Worm (Caenorhabditis elegans) whole organism, mixed stage, embryonic: ENCODE data around the gene Y38H6C.25.
"Not testable (repeated sequence)": the region's sequence is repeated elsewhere in the genome, so short reads cannot be mapped to it uniquely, and the experiment has no call there.

Experiments
- M03D4.4 ChIP-seq: sonication (generic microtip); optimal IDR thresholded peaks from 2 replicates; lab custom pipeline; 2017; ENCODE audit warnings: mild to moderate bottlenecking, missing genetic modification characterization, missing compliant biosample characterization
- bed-3 ChIP-seq: fragments of 200-800 bp; sonication (Bioruptor generic); optimal IDR thresholded peaks from 3 replicates; lab custom pipeline; 2018; ENCODE audit warnings: mild to moderate bottlenecking, missing genetic modification characterization, moderate library complexity, missing compliant biosample characterization
- blmp-1 ChIP-seq: fragments of 150-350 bp; optimal IDR thresholded peaks from 2 replicates; lab custom pipeline; 2014; ENCODE audit warnings: missing biosample characterization, missing genetic modification characterization
- ceh-39 ChIP-seq: fragments of 150-350 bp; optimal IDR thresholded peaks from 2 replicates; lab custom pipeline; 2014; ENCODE audit warnings: missing biosample characterization, missing genetic modification characterization
- ceh-43 ChIP-seq: fragments of 200-800 bp; sonication (Bioruptor generic); optimal IDR thresholded peaks from 2 replicates; lab custom pipeline; 2018; ENCODE audit warnings: mild to moderate bottlenecking, missing genetic modification characterization, moderate library complexity, missing compliant biosample characterization
- ceh-83 ChIP-seq: fragments of 200-800 bp; sonication (Bioruptor generic); optimal IDR thresholded peaks from 2 replicates; lab custom pipeline; 2018; ENCODE audit warnings: mild to moderate bottlenecking, missing genetic modification characterization, missing compliant biosample characterization
- ces-1 ChIP-seq: fragments of 150-350 bp; optimal IDR thresholded peaks from 2 replicates; lab custom pipeline; 2014; ENCODE audit warnings: missing biosample characterization, missing genetic modification reagents, missing genetic modification characterization
- drap-1 ChIP-seq: fragments of 200-800 bp; sonication (Bioruptor generic); optimal IDR thresholded peaks from 3 replicates; lab custom pipeline; 2018; ENCODE audit warnings: mild to moderate bottlenecking, missing genetic modification characterization, missing compliant biosample characterization
- elt-1 ChIP-seq: sonication (generic microtip); optimal IDR thresholded peaks from 2 replicates; lab custom pipeline; 2017; ENCODE audit warnings: missing genetic modification characterization, mild to moderate bottlenecking, missing compliant biosample characterization, antibody characterized with exemption, moderate library complexity, borderline replicate concordance; ENCODE audit not compliant: insufficient read depth
- flh-1 ChIP-seq: fragments of 200-800 bp; sonication (Bioruptor generic); optimal IDR thresholded peaks from 2 replicates; lab custom pipeline; 2018; ENCODE audit warnings: mild to moderate bottlenecking, missing genetic modification characterization, moderate library complexity, missing compliant biosample characterization
- ham-2 ChIP-seq: fragments of 200-800 bp; sonication (Bioruptor generic); optimal IDR thresholded peaks from 2 replicates; lab custom pipeline; 2018; ENCODE audit warnings: mild to moderate bottlenecking, missing genetic modification characterization, missing compliant biosample characterization
- hlh-1 ChIP-seq: fragments of 150-350 bp; optimal IDR thresholded peaks from 2 replicates; lab custom pipeline; 2014; ENCODE audit warnings: missing biosample characterization, missing genetic modification reagents, missing genetic modification characterization
- lin-13 ChIP-seq: fragments of 150-350 bp; optimal IDR thresholded peaks from 2 replicates; lab custom pipeline; 2014; ENCODE audit warnings: missing biosample characterization, missing genetic modification characterization
- lin-32 ChIP-seq: fragments of 200-800 bp; sonication (Bioruptor generic); optimal IDR thresholded peaks from 2 replicates; lab custom pipeline; 2018; ENCODE audit warnings: mild to moderate bottlenecking, missing genetic modification characterization, missing compliant biosample characterization
- lsy-2 ChIP-seq: fragments of 150-350 bp; optimal IDR thresholded peaks from 2 replicates; lab custom pipeline; 2014; ENCODE audit warnings: missing biosample characterization, missing genetic modification characterization
- mab-5 ChIP-seq: fragments of 150-350 bp; optimal IDR thresholded peaks from 2 replicates; lab custom pipeline; 2014; ENCODE audit warnings: missing biosample characterization, missing genetic modification characterization
- mep-1 ChIP-seq: fragments of 150-350 bp; optimal IDR thresholded peaks from 2 replicates; lab custom pipeline; 2017; ENCODE audit warnings: missing biosample characterization, missing genetic modification reagents, missing genetic modification characterization, inconsistent platforms
- mls-2 ChIP-seq: sonication (generic microtip); optimal IDR thresholded peaks from 2 replicates; lab custom pipeline; 2016; ENCODE audit warnings: mild to moderate bottlenecking, missing genetic modification characterization, moderate library complexity, missing compliant biosample characterization
- nhr-12 ChIP-seq: fragments of 150-350 bp; optimal IDR thresholded peaks from 2 replicates; lab custom pipeline; 2014; ENCODE audit warnings: missing biosample characterization, missing genetic modification characterization
- nhr-2 ChIP-seq: fragments of 150-350 bp; optimal IDR thresholded peaks from 2 replicates; lab custom pipeline; 2014; ENCODE audit warnings: missing biosample characterization, missing genetic modification characterization
- nhr-237 ChIP-seq: fragments of 150-350 bp; optimal IDR thresholded peaks from 2 replicates; lab custom pipeline; 2014; ENCODE audit warnings: missing biosample characterization, missing genetic modification characterization
- nhr-28 ChIP-seq: fragments of 150-350 bp; optimal IDR thresholded peaks from 2 replicates; lab custom pipeline; 2014; ENCODE audit warnings: missing biosample characterization, missing genetic modification characterization
- nhr-76 ChIP-seq: sonication (generic microtip); optimal IDR thresholded peaks from 2 replicates; lab custom pipeline; 2017; ENCODE audit warnings: missing biosample characterization, missing genetic modification characterization
- pha-4 ChIP-seq: fragments of 150-350 bp; optimal IDR thresholded peaks from 2 replicates; lab custom pipeline; 2018; ENCODE audit warnings: missing biosample characterization, missing genetic modification reagents, missing genetic modification characterization
- sem-2 ChIP-seq: fragments of 200-800 bp; sonication (Bioruptor generic); optimal IDR thresholded peaks from 2 replicates; lab custom pipeline; 2018; ENCODE audit warnings: mild to moderate bottlenecking, missing genetic modification characterization, missing compliant biosample characterization
- snpc-4 ChIP-seq: fragments of 150-350 bp; optimal IDR thresholded peaks from 2 replicates; lab custom pipeline; 2014; ENCODE audit warnings: missing biosample characterization, missing genetic modification characterization
- sptf-1 ChIP-seq: sonication (generic microtip); optimal IDR thresholded peaks from 2 replicates; lab custom pipeline; 2017; ENCODE audit warnings: mild to moderate bottlenecking, missing genetic modification characterization, moderate library complexity, missing compliant biosample characterization
- tbx-8 ChIP-seq: fragments of 200-800 bp; sonication (Bioruptor generic); optimal IDR thresholded peaks from 2 replicates; lab custom pipeline; 2018; ENCODE audit warnings: mild to moderate bottlenecking, missing genetic modification characterization, moderate library complexity, missing compliant biosample characterization
- unc-120 ChIP-seq: sonication (generic microtip); optimal IDR thresholded peaks from 2 replicates; lab custom pipeline; 2017; ENCODE audit warnings: missing genetic modification characterization, missing compliant biosample characterization; ENCODE audit not compliant: poor library complexity, severe bottlenecking
- unc-39 ChIP-seq: fragments of 150-350 bp; optimal IDR thresholded peaks from 2 replicates; lab custom pipeline; 2014; ENCODE audit warnings: missing biosample characterization, missing genetic modification characterization
- unc-62 ChIP-seq: fragments of 150-350 bp; optimal IDR thresholded peaks from 2 replicates; lab custom pipeline; 2014; ENCODE audit warnings: missing biosample characterization, missing genetic modification reagents, missing genetic modification characterization
- ztf-11 ChIP-seq: fragments of 150-350 bp; optimal IDR thresholded peaks from 2 replicates; lab custom pipeline; 2014; ENCODE audit warnings: missing biosample characterization, missing genetic modification characterization

Gene Y38H6C.25

DNA sequence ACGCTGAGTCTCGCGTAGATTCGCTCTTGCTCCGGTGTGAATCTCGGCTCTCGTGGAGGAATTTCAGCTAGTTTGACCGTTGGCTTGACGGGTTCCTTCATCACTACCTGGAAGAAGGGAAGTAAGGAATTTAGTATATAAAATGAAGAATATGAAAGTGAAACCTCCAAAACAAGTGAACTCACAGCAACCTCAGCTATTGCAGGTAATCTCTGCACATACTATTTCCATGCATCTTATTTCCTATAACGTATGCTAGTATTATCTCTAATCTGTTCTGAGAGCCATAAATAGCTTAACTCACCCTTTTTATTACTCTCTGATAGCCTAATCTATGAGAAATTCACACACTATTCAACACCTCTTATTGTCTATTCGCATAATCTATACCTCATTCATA lies 14.0 kb upstream of the Y38H6C.25 start, which contains the start of gene Y38H6C.4:
Gene Y38H6C.4, minus strand, starts transcription at position 101 of the 400 bp plus-strand sequence.
- no peak for TF ChIP-seq nhr-76 (tag; lab: Kevin White, UChicago)
- no peak for TF ChIP-seq mep-1 (tag; lab: Kevin White, UChicago)
- TF ChIP-seq mab-5, result no peak
- no peak for TF ChIP-seq pha-4 (tag; lab: Kevin White, UChicago)
- TF ChIP-seq blmp-1 (tag; lab: Kevin White, UChicago), result no peak
- TF ChIP-seq lin-32 (GFP tag; lab: Kevin White, UChicago), result no peak
- no peak for TF ChIP-seq ztf-11 (tag; lab: Kevin White, UChicago)
- no peak for TF ChIP-seq bed-3 (GFP tag; lab: Kevin White, UChicago)
- no peak for TF ChIP-seq tbx-8 (GFP tag; lab: Kevin White, UChicago)
- no peak for TF ChIP-seq M03D4.4 (tag; lab: Kevin White, UChicago)
- no peak for TF ChIP-seq nhr-12
- TF ChIP-seq sem-2, result no peak
- no peak for TF ChIP-seq ces-1 (GFP tag; lab: Kevin White, UChicago)
- no peak for TF ChIP-seq sptf-1
- no peak for TF ChIP-seq nhr-237
- TF ChIP-seq hlh-1 (tag; lab: Kevin White, UChicago), result no peak
- TF ChIP-seq flh-1, result no peak
- TF ChIP-seq nhr-2 (tag; lab: Kevin White, UChicago), result no peak
- TF ChIP-seq ham-2, result no peak
- no peak for TF ChIP-seq elt-1 (tag; lab: Kevin White, UChicago)

- TF ChIP-seq drap-1 (GFP tag; lab: Kevin White, UChicago) (no peak), nhr-237 (no peak), ceh-43 (no peak), blmp-1 (tag; lab: Kevin White, UChicago) (no peak), sptf-1 (no peak), nhr-12 (no peak), sem-2 (no peak), nhr-76 (tag; lab: Kevin White, UChicago) (no peak), lsy-2 (no peak), pha-4 (tag; lab: Kevin White, UChicago) (no peak), unc-62 (no peak), lin-13 (tag; lab: Kevin White, UChicago) (no peak), ceh-39 (tag; lab: Kevin White, UChicago) (no peak), mep-1 (tag; lab: Kevin White, UChicago) (no peak), snpc-4 (tag; lab: Kevin White, UChicago) (no peak), unc-120 (no peak), hlh-1 (tag; lab: Kevin White, UChicago) (no peak), M03D4.4 (tag; lab: Kevin White, UChicago) (no peak), unc-39 (tag; lab: Kevin White, UChicago) (no peak), ham-2 (no peak)
Measured at ce11 chrV:20506542-20506941, 12.5 kb upstream of the Y38H6C.25 start.

ce11 chrV:20509427-20509826 lies 9.6 kb upstream of the Y38H6C.25 start:
- TF ChIP-seq nhr-28 (tag; lab: Kevin White, UChicago), result no peak
- no peak for TF ChIP-seq nhr-76 (tag; lab: Kevin White, UChicago)
- no peak for TF ChIP-seq nhr-12
- no peak for TF ChIP-seq mep-1 (tag; lab: Kevin White, UChicago)
- TF ChIP-seq mab-5, result no peak
- no peak for TF ChIP-seq bed-3 (GFP tag; lab: Kevin White, UChicago)
- TF ChIP-seq ceh-43, result no peak
- no peak for TF ChIP-seq ceh-39 (tag; lab: Kevin White, UChicago)
- TF ChIP-seq nhr-2 (tag; lab: Kevin White, UChicago), result no peak
- no peak for TF ChIP-seq tbx-8 (GFP tag; lab: Kevin White, UChicago)
- no peak for TF ChIP-seq unc-39 (tag; lab: Kevin White, UChicago)

ce11 chrV:20513661-20514060 lies 5.4 kb upstream of the Y38H6C.25 start, which contains the start of gene Y38H6C.8:
Y38H6C.8 (plus strand) TSS chrV:20513961.
- not testable (repeated sequence) for TF ChIP-seq mls-2 (tag; lab: Kevin White, UChicago); ceh-83 (GFP tag; lab: Kevin White, UChicago); M03D4.4 (tag; lab: Kevin White, UChicago)

DNA sequence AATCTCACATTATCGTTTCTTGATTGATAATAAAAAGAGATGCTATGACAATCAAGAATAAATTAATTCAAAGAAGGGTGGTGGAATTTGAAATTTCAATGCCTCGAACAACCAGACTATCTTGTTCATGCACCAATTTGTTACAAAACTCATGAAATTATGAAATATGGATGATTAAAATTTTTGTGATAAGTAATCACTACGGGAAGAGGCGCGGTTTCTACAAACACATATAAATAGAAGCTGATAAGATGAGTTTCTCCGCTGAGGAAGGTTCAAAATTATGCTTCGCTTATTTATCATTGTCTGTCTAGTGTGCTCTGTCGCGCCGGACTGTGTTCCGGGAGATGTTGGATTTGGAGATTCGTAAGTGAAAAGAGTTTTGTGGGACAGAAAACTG lies 4.5 kb upstream of the Y38H6C.25 start:
- TF ChIP-seq mls-2 (tag; lab: Kevin White, UChicago), result no peak
- TF ChIP-seq lin-32 (GFP tag; lab: Kevin White, UChicago), result no peak
- no peak for TF ChIP-seq snpc-4 (tag; lab: Kevin White, UChicago)
- no peak for TF ChIP-seq ceh-43
- TF ChIP-seq nhr-76 (tag; lab: Kevin White, UChicago), result no peak
- TF ChIP-seq elt-1 (tag; lab: Kevin White, UChicago), result no peak
- TF ChIP-seq unc-62, result no peak
- no peak for TF ChIP-seq sem-2
- TF ChIP-seq ceh-83 (GFP tag; lab: Kevin White, UChicago), result no peak
- no peak for TF ChIP-seq tbx-8 (GFP tag; lab: Kevin White, UChicago)
- no peak for TF ChIP-seq nhr-28 (tag; lab: Kevin White, UChicago)
- no peak for TF ChIP-seq mep-1 (tag; lab: Kevin White, UChicago)
- no peak for TF ChIP-seq unc-120
- TF ChIP-seq blmp-1 (tag; lab: Kevin White, UChicago), result no peak
- TF ChIP-seq ham-2, result no peak
- no peak for TF ChIP-seq lin-13 (tag; lab: Kevin White, UChicago)
- no peak for TF ChIP-seq nhr-237
- no peak for TF ChIP-seq pha-4 (tag; lab: Kevin White, UChicago)
- no peak for TF ChIP-seq bed-3 (GFP tag; lab: Kevin White, UChicago)
